Fruit fly (Drosophila melanogaster) Kc167 (cell line): ENCODE measurements around the gene CG46435.

Source experiments
- Myc ChIP-seq: fragments of >200 bp; optimal IDR thresholded peaks from 2 replicates; lab custom pipeline; 2017; ENCODE audit warnings: missing external identifiers
- Sin3A ChIP-seq: fragments of >200 bp; optimal IDR thresholded peaks from 2 replicates; lab custom pipeline; 2018; ENCODE audit warnings: missing external identifiers
- h ChIP-seq: fragments of >200 bp; optimal IDR thresholded peaks from 3 replicates; lab custom pipeline; 2018; ENCODE audit warnings: missing external identifiers
- insv ChIP-seq: fragments of >200 bp; optimal IDR thresholded peaks from 3 replicates; lab custom pipeline; 2018; ENCODE audit warnings: missing external identifiers
- psq ChIP-seq: fragments of >200 bp; optimal IDR thresholded peaks from 2 replicates; lab custom pipeline; 2017; ENCODE audit warnings: missing external identifiers
- ttk ChIP-seq: sonication (Bioruptor generic); optimal IDR thresholded peaks from 2 replicates; lab custom pipeline; 2017; ENCODE audit warnings: missing external identifiers

Gene CG46435

DNA sequence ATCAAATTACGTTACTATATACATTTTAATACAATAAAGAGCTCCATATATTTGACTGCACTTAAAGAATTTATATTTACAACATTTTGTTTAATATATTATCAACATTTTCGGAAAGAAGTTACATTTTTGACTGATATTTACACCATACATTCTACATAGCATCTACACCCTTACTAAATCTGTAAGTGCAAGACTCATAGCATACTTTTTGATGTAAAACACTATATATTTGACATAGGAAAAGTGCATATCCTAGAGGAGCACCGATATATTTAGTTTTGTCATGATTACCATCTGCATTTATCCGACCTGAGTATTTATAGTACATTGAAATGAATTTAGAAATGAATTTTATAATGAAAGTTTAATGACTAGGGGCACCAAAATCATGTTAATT, 24.1 kb downstream of the CG46435 start:
- no peak for TF ChIP-seq insv (lab: Kevin White, UChicago)
- TF ChIP-seq Myc (lab: Kevin White, UChicago), result no peak

DNA sequence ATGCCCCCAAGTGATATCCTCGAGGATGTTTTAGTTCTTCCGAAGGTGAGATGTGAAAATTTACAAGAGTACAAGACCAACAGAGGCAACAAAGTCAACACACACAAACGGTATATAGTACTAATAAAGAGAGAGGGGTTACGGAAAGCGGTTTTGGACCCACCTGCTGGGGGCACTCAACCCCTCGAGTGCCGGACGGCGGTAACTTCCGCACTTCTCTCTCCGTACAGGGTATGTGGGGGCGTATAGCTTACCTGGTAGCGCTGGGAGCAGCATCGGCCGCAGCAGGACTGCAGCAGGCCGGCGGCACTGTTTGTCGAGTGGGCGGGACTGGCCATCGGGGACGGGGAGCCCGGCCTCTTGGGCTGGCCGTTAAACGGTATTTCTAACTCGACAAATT, 24.5 kb downstream of the CG46435 start:
- TF ChIP-seq ttk (lab: Kevin White, UChicago), result no peak
- TF ChIP-seq insv (lab: Kevin White, UChicago), result no peak
- no peak for TF ChIP-seq h (lab: Kevin White, UChicago)

DNA sequence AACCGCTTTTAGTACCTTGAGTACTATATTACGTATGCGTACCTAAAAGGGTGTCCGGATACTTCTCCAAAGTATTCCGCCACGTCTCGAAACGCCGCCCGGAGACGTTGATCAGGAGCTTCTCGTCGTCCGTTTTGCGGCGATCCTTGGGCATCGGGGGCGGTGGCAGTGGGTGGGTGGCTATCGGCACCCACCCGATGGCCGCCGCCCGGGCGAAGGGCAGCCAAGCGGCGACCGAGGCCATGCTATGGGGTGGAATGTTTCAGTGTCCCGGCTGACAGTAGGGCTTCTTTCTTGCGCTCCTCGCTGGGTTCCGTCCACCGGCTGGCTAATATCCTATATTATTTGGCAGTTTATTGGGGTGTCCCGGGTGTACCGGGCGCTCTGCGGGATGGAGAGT, 29.5 kb downstream of the CG46435 start:
- no peak for TF ChIP-seq insv (lab: Kevin White, UChicago)
- TF ChIP-seq psq (lab: Kevin White, UChicago), result no peak
- no peak for TF ChIP-seq Myc (lab: Kevin White, UChicago)
- TF ChIP-seq h (lab: Kevin White, UChicago), result no peak
- no peak for TF ChIP-seq ttk (lab: Kevin White, UChicago)
- TF ChIP-seq Sin3A (lab: Kevin White, UChicago), result no peak

DNA sequence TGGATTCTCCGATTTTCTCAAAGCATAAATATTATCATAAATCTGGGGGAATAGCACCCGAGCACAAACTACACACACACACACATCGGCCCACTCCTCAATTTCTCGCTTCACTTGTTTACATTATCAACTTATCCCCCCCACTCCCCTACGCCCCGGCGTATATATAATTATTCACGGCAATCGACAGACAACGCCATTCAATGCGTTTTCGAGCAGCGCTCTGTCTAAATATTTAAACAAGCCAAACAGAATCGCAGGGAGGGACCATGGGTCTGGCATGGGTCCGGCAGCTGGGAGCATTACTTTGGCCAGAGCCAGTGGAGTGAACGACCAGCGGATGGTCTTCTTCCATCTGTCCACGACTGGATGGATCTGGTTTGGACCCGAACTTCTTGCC, 30.7 kb downstream of the CG46435 start:
- TF ChIP-seq Myc (lab: Kevin White, UChicago), result no peak
- TF ChIP-seq ttk (lab: Kevin White, UChicago), result no peak
- TF ChIP-seq Sin3A (lab: Kevin White, UChicago), result no peak
- no peak for TF ChIP-seq h (lab: Kevin White, UChicago)
- no peak for TF ChIP-seq insv (lab: Kevin White, UChicago)
- no peak for TF ChIP-seq psq (lab: Kevin White, UChicago)

DNA sequence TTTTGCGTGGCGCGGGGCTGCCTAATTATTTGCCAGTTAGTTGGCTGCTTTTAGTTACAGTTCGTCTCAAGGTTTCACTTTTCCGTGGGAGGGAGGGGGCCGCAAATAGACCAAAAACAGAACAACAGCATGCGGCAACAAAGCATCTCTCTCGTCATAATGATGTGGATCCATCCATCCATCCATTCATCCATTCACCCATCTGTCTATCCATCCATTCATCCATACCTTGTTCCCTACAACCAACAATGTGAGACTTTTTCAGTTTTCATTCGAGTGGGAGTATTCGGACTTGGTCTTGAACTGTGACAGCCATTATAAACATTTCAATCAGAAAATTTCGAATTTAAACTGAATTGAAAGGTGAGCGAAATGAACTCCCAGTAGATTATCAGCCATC, 34.4 kb downstream of the CG46435 start:
- TF ChIP-seq h (lab: Kevin White, UChicago) (no peak), Sin3A (lab: Kevin White, UChicago) (no peak), insv (lab: Kevin White, UChicago) (no peak), Myc (lab: Kevin White, UChicago) (no peak), psq (lab: Kevin White, UChicago) (no peak), ttk (lab: Kevin White, UChicago) (no peak)

DNA sequence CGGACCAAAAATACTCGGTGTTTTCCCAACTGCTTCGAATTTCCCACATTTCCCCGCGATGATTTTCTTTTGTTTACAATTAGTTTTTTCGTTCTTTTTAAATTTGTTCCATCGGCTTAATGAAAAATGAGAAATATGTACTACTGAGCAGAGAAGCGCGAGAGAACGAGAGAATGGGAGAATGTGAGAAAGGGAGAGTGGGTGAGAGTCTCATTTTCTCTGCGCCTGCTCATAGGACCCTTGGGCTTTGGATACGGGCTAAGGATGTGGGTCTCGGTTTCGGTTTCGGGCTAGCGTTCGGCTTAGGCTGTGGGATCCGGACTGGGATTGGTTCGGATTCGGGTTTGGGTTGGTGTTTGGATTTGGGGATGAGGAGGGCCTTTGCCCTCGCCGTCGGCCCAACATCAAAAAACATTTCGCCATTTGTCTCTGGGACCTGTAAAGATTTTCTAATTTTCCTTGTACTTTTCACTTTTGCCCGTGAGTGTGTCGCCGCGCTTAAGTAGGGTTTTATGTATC, 35.9 kb downstream of the CG46435 start:
- TF ChIP-seq Sin3A (lab: Kevin White, UChicago) (no peak), insv (lab: Kevin White, UChicago) (no peak), psq (lab: Kevin White, UChicago) (no peak), Myc (lab: Kevin White, UChicago) (no peak), h (lab: Kevin White, UChicago) (no peak), ttk (lab: Kevin White, UChicago) (no peak)

DNA sequence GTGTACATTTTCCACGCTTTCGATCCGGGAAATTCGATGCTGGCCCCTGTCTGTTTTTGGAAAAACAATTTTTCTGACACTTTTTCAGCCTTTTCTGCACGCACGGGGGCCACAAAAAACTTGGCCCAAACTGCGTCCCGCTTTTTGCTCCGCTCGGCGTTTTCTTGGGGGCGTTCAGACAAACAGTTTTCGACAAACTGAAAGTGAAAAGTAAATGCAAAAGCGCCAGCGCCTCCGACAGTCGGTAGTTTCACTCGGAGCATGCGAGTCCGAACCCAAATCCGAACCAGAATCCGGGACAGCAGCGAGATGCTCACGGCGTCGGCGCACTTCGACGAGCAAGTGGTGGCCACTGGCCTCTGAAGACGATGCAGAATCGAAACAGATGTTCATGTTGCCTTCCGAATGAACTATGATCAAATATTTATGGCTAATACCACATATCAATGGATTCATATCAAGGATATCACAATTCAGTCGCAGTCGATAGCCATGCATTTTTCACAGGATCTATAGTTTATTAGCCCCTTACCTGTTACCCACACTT, 39.5 kb downstream of the CG46435 start, which contains the start of gene Shal:
Gene Shal (minus strand): TSS at position 200 of the 547 bp plus-strand sequence.
- TF ChIP-seq ttk (lab: Kevin White, UChicago) (no peak), psq (lab: Kevin White, UChicago) (no peak), h (lab: Kevin White, UChicago) (no peak), insv (lab: Kevin White, UChicago) (no peak), Sin3A (lab: Kevin White, UChicago) (no peak), Myc (lab: Kevin White, UChicago) (no peak)

DNA sequence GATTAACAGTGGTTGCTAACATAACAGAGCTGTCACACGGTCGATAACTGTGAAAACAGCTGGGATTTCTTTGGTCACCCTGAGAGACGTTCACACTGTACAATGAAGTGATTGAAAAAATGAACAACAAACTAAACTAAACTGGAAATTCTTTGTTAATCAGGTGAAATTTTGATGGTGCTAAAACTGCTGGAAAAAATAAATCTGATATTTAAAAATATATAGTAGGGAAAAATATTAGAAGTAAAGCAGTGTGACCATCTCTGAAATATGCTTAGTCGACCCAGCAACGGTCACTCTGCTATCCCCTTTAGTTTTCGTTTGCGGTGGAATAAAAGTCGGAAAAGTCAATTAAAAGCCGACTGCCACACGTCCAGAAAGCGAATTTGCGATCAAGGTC, 41.1 kb downstream of the CG46435 start, which contains the start of the genes CG9231 and CG9330:
Gene CG9231 (minus strand): TSS at position 25 of the 400 bp plus-strand sequence.
Gene CG9330 (plus strand): TSS at position 275 of the 400 bp plus-strand sequence.
- TF ChIP-seq Sin3A (lab: Kevin White, UChicago), result no peak
- TF ChIP-seq psq (lab: Kevin White, UChicago), result no peak
- TF ChIP-seq ttk (lab: Kevin White, UChicago), result no peak
- TF ChIP-seq insv (lab: Kevin White, UChicago), result no peak
- no peak for TF ChIP-seq Myc (lab: Kevin White, UChicago)
- TF ChIP-seq h (lab: Kevin White, UChicago), result no peak

DNA sequence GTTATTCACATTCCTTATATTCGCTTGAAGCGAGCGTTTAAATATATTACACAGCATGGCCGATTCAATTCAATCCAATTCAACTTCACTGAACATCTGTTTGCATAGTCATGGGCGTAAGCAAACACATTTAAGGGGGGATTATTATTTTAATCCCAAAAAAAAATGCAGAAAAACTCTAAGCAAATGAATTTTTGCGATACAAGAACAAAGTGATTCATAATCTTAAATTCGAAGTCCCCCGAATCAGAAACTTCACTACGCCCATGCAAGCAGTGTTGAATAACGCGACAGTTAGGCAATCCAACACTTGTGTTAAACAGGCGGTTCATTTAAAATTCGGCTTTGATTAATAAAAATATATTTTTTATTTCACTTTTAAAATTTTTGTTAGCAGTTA, 45.5 kb downstream of the CG46435 start, which contains the start of gene CG14100:
Gene CG14100 (minus strand): TSS at position 103 of the 400 bp plus-strand sequence.
- TF ChIP-seq psq (lab: Kevin White, UChicago), result no peak
- TF ChIP-seq ttk (lab: Kevin White, UChicago), result no peak
- no peak for TF ChIP-seq h (lab: Kevin White, UChicago)
- TF ChIP-seq Myc (lab: Kevin White, UChicago), result no peak
- TF ChIP-seq insv (lab: Kevin White, UChicago), result no peak
- no peak for TF ChIP-seq Sin3A (lab: Kevin White, UChicago)
